Fruit fly (Drosophila melanogaster) whole organism, embryonic: ENCODE results near the gene CheB38b.

Source experiments
- Awh ChIP-seq: fragments of 200-800 bp; sonication (Bioruptor generic); IDR thresholded peaks from 2 replicates; pipeline ENCODE4, ENCODE4 v1.3.6; 2022; ENCODE audit warnings: missing biosample characterization, missing genetic modification characterization
- BtbVII ChIP-seq: fragments of 200-800 bp; sonication (Bioruptor generic); optimal IDR thresholded peaks from 3 replicates; lab custom pipeline; 2017; ENCODE audit warnings: missing biosample characterization, mild to moderate bottlenecking, missing genetic modification characterization
- CG10979 ChIP-seq: fragments of 200-800 bp; sonication (Bioruptor generic); optimal IDR thresholded peaks from 2 replicates; lab custom pipeline; 2018; ENCODE audit warnings: missing biosample characterization, mild to moderate bottlenecking, missing genetic modification characterization, moderate library complexity
- CG13287 ChIP-seq: fragments of 200-800 bp; sonication (Bioruptor generic); IDR thresholded peaks from 2 replicates; pipeline ENCODE4 v1.3.6; 2022; ENCODE audit warnings: missing biosample characterization, missing genetic modification characterization; ENCODE audit not compliant: partially characterized antibody
- CG15011 ChIP-seq: fragments of 200-800 bp; sonication (Bioruptor generic); optimal IDR thresholded peaks from 3 replicates; lab custom pipeline; 2018; ENCODE audit warnings: missing biosample characterization, mild to moderate bottlenecking, missing genetic modification characterization
- CG15514 ChIP-seq: fragments of 200-800 bp; sonication (Bioruptor generic); optimal IDR thresholded peaks from 3 replicates; lab custom pipeline; 2017; ENCODE audit warnings: missing biosample characterization, missing genetic modification characterization, mild to moderate bottlenecking, moderate library complexity, missing genetic modification reagents
- CG1647 ChIP-seq: fragments of 200-800 bp; sonication (Bioruptor generic); optimal IDR thresholded peaks from 3 replicates; lab custom pipeline; 2016; ENCODE audit warnings: missing biosample characterization, missing genetic modification characterization
- CG1792 ChIP-seq: fragments of 200-800 bp; sonication (Bioruptor generic); optimal IDR thresholded peaks from 2 replicates; lab custom pipeline; 2016; ENCODE audit warnings: missing biosample characterization, missing genetic modification characterization
- CG18011 ChIP-seq: fragments of 200-800 bp; sonication (Bioruptor generic); optimal IDR thresholded peaks from 2 replicates; lab custom pipeline; 2017; ENCODE audit warnings: missing biosample characterization, missing genetic modification characterization, mild to moderate bottlenecking, moderate library complexity, missing genotype
- CG18262 ChIP-seq: fragments of 200-800 bp; optimal IDR thresholded peaks from 3 replicates; lab custom pipeline; 2019; ENCODE audit warnings: missing biosample characterization, mild to moderate bottlenecking, missing genetic modification characterization, moderate library complexity
- CG2199 ChIP-seq: fragments of 200-800 bp; sonication (Bioruptor generic); IDR thresholded peaks from 3 replicates; pipeline ENCODE4 v1.3.6; 2022; ENCODE audit warnings: missing biosample characterization, missing genetic modification characterization
- CG31441 ChIP-seq: fragments of 200-800 bp; sonication (Bioruptor generic); IDR thresholded peaks from 2 replicates; pipeline ENCODE4 v1.3.6; 2022; ENCODE audit warnings: missing biosample characterization, missing genetic modification characterization
- CG3163 ChIP-seq: fragments of 200-800 bp; sonication (Bioruptor generic); optimal IDR thresholded peaks from 3 replicates; lab custom pipeline; 2016; ENCODE audit warnings: missing biosample characterization, missing genetic modification characterization
- CG32532 ChIP-seq: fragments of 200-800 bp; sonication (Bioruptor generic); IDR thresholded peaks from 2 replicates; pipeline ENCODE4 v1.3.6; 2022; ENCODE audit warnings: missing biosample characterization, missing genetic modification characterization
- CG4360 ChIP-seq: fragments of 200-800 bp; sonication (Bioruptor generic); IDR thresholded peaks from 2 replicates; pipeline ENCODE4 v1.3.6; 2022; ENCODE audit warnings: missing biosample characterization, missing genetic modification characterization
- CG6791 ChIP-seq: fragments of 200-800 bp; sonication (Bioruptor generic); IDR thresholded peaks from 3 replicates; pipeline ENCODE4 v1.3.6; 2022; ENCODE audit warnings: missing biosample characterization, missing genetic modification characterization; ENCODE audit not compliant: partially characterized antibody
- CG8388 ChIP-seq: fragments of 200-800 bp; sonication (Bioruptor generic); optimal IDR thresholded peaks from 2 replicates; lab custom pipeline; 2019; ENCODE audit warnings: missing biosample characterization, mild to moderate bottlenecking, missing genetic modification characterization, moderate library complexity
- CG9797 ChIP-seq: fragments of 200-800 bp; sonication (Bioruptor generic); optimal IDR thresholded peaks from 3 replicates; lab custom pipeline; 2018; ENCODE audit warnings: missing biosample characterization, mild to moderate bottlenecking, missing genetic modification characterization
- CTCF ChIP-seq: fragments of 200-800 bp; sonication (Bioruptor generic); optimal IDR thresholded peaks from 2 replicates; lab custom pipeline; 2017; ENCODE audit warnings: missing biosample characterization, mild to moderate bottlenecking, missing genetic modification characterization, moderate library complexity
- CrebB ChIP-seq: fragments of 200-800 bp; sonication (Bioruptor generic); optimal IDR thresholded peaks from 3 replicates; lab custom pipeline; 2018; ENCODE audit warnings: missing biosample characterization, mild to moderate bottlenecking, missing genetic modification characterization
- D19A ChIP-seq: fragments of 200-800 bp; optimal IDR thresholded peaks from 3 replicates; lab custom pipeline; 2019; ENCODE audit warnings: missing biosample characterization, mild to moderate bottlenecking, missing genetic modification characterization, moderate library complexity
- Dll ChIP-seq: fragments of 200-800 bp; sonication (Bioruptor generic); IDR thresholded peaks from 4 replicates; pipeline ENCODE4 v1.3.6; 2022; ENCODE audit warnings: missing biosample characterization, missing genetic modification characterization; ENCODE audit not compliant: partially characterized antibody
- ERR ChIP-seq: fragments of 200-800 bp; sonication (Bioruptor generic); optimal IDR thresholded peaks from 2 replicates; lab custom pipeline; 2016; ENCODE audit warnings: missing biosample characterization, missing genetic modification characterization
- Ets65A ChIP-seq: fragments of 200-800 bp; sonication (Bioruptor generic); peaks from one replicate; lab custom pipeline; 2016; ENCODE audit warnings: missing biosample characterization, missing genetic modification characterization
- HmgD ChIP-seq: fragments of 200-800 bp; sonication (Bioruptor generic); optimal IDR thresholded peaks from 3 replicates; lab custom pipeline; 2016; ENCODE audit warnings: missing biosample characterization, missing genetic modification characterization
- Jarid2 ChIP-seq: fragments of 200-800 bp; sonication (Bioruptor generic); optimal IDR thresholded peaks from 3 replicates; lab custom pipeline; 2017; ENCODE audit warnings: mild to moderate bottlenecking, missing biosample characterization, missing genetic modification reagents, missing genetic modification characterization
- Nf-YC ChIP-seq: fragments of 200-800 bp; optimal IDR thresholded peaks from 3 replicates; lab custom pipeline; 2019; ENCODE audit warnings: missing biosample characterization, mild to moderate bottlenecking, missing genetic modification characterization, moderate library complexity
- Tbp ChIP-seq: fragments of >200 bp; optimal IDR thresholded peaks from 2 replicates; lab custom pipeline; 2018; ENCODE audit warnings: missing biosample characterization, missing genetic modification characterization
- ac ChIP-seq: fragments of 200-800 bp; sonication (Bioruptor generic); optimal IDR thresholded peaks from 3 replicates; lab custom pipeline; 2017; ENCODE audit warnings: missing biosample characterization, mild to moderate bottlenecking, missing genetic modification characterization
- bigmax ChIP-seq: fragments of 200-800 bp; sonication (Bioruptor generic); optimal IDR thresholded peaks from 2 replicates; lab custom pipeline; 2018; ENCODE audit warnings: missing biosample characterization, mild to moderate bottlenecking, missing genetic modification characterization
- cato ChIP-seq: fragments of 200-800 bp; sonication (Bioruptor generic); optimal IDR thresholded peaks from 2 replicates; lab custom pipeline; 2016; ENCODE audit warnings: missing biosample characterization, missing genetic modification characterization, borderline replicate concordance
- chinmo ChIP-seq: fragments of 200-800 bp; sonication (Bioruptor generic); IDR thresholded peaks from 4 replicates; pipeline ENCODE4 v1.3.6; 2022; ENCODE audit warnings: missing biosample characterization, missing genetic modification characterization; ENCODE audit not compliant: partially characterized antibody
- danr ChIP-seq: fragments of 200-800 bp; sonication (Bioruptor generic); IDR thresholded peaks from 2 replicates; pipeline ENCODE4 v1.3.6; 2022; ENCODE audit warnings: missing biosample characterization, missing genetic modification characterization
- dati ChIP-seq: fragments of 200-800 bp; sonication (Bioruptor generic); IDR thresholded peaks from 2 replicates; pipeline ENCODE4 v1.3.6; 2022; ENCODE audit warnings: missing biosample characterization, missing genetic modification characterization
- eve ChIP-seq, 2 experiments: fragments of >200 bp; optimal IDR thresholded peaks; 2 replicates each; lab custom pipeline; 2017; ENCODE audit warnings: missing biosample characterization in 2 of 2, missing genetic modification characterization in 2 of 2
- gro ChIP-seq: fragments of 200-800 bp; sonication (Bioruptor generic); optimal IDR thresholded peaks from 2 replicates; lab custom pipeline; 2016; ENCODE audit warnings: missing biosample characterization, missing genetic modification characterization
- lab ChIP-seq: fragments of 200-800 bp; sonication (Bioruptor generic); optimal IDR thresholded peaks from 3 replicates; lab custom pipeline; 2017; ENCODE audit warnings: missing biosample characterization, missing genetic modification characterization, mild to moderate bottlenecking, moderate library complexity, missing genetic modification reagents
- nerfin-2 ChIP-seq: fragments of 200-800 bp; sonication (Bioruptor generic); IDR thresholded peaks from 2 replicates; pipeline ENCODE4 v1.3.6; 2022; ENCODE audit warnings: missing biosample characterization, missing genetic modification characterization; ENCODE audit not compliant: partially characterized antibody
- odd ChIP-seq: fragments of 200-800 bp; sonication (Bioruptor generic); optimal IDR thresholded peaks from 2 replicates; lab custom pipeline; 2017; ENCODE audit warnings: missing biosample characterization, mild to moderate bottlenecking, missing genetic modification characterization
- org-1 ChIP-seq: fragments of 200-800 bp; sonication (Bioruptor generic); optimal IDR thresholded peaks from 2 replicates; lab custom pipeline; 2017; ENCODE audit warnings: missing biosample characterization, missing genetic modification characterization
- pb ChIP-seq: fragments of 200-800 bp; sonication (Bioruptor generic); optimal IDR thresholded peaks from 3 replicates; lab custom pipeline; 2016; ENCODE audit warnings: missing biosample characterization, missing genetic modification characterization
- row ChIP-seq: fragments of 200-800 bp; sonication (Bioruptor generic); IDR thresholded peaks from 3 replicates; pipeline ENCODE4 v1.3.6; 2022; ENCODE audit warnings: missing biosample characterization, missing genetic modification characterization
- sim ChIP-seq: fragments of 200-800 bp; sonication (Bioruptor generic); IDR thresholded peaks from 2 replicates; pipeline ENCODE4 v1.3.6; 2022; ENCODE audit warnings: missing biosample characterization, missing genetic modification characterization
- slbo ChIP-seq: fragments of 200-800 bp; sonication (Bioruptor generic); IDR thresholded peaks from 2 replicates; pipeline ENCODE4 v1.3.6; 2022; ENCODE audit warnings: missing biosample characterization, missing genetic modification characterization
- sna ChIP-seq: fragments of 200-800 bp; sonication (Bioruptor generic); IDR thresholded peaks from 2 replicates; pipeline ENCODE4 v1.3.6; 2022; ENCODE audit warnings: missing biosample characterization, missing genetic modification characterization; ENCODE audit not compliant: partially characterized antibody
- sr ChIP-seq: fragments of 200-800 bp; sonication (Bioruptor generic); IDR thresholded peaks from 3 replicates; pipeline ENCODE4 v1.3.6; 2022; ENCODE audit warnings: missing biosample characterization, missing genetic modification characterization
- toy ChIP-seq: fragments of 200-800 bp; sonication (Bioruptor generic); IDR thresholded peaks from 2 replicates; pipeline ENCODE4 v1.3.6; 2022; ENCODE audit warnings: missing biosample characterization, missing genetic modification characterization
- vnd ChIP-seq: fragments of 200-800 bp; sonication (Bioruptor generic); IDR thresholded peaks from 3 replicates; pipeline ENCODE4 v1.3.6; 2022; ENCODE audit warnings: missing biosample characterization, missing genetic modification characterization; ENCODE audit not compliant: partially characterized antibody
- zen2 ChIP-seq: fragments of 200-800 bp; sonication (Bioruptor generic); IDR thresholded peaks from 3 replicates; pipeline ENCODE4 v1.3.6; 2022; ENCODE audit warnings: missing biosample characterization, missing genetic modification characterization; ENCODE audit not compliant: partially characterized antibody
- zf30C ChIP-seq: fragments of 200-800 bp; sonication (Bioruptor generic); optimal IDR thresholded peaks from 3 replicates; lab custom pipeline; 2018; ENCODE audit warnings: missing biosample characterization, mild to moderate bottlenecking, missing genetic modification characterization

CheB38b gene

dm6 chr2L:20835501-20835900 lies 18.4 kb upstream of the CheB38b start, which contains the start of gene Oseg5 (continued):
- TF ChIP-seq danr (GFP tag; lab: Robert Waterston, UW), result no peak
- TF ChIP-seq CTCF (GFP tag; lab: Kevin White, UChicago), result peak; percentile 78
- no peak for TF ChIP-seq odd (GFP tag; lab: Kevin White, UChicago)
- TF ChIP-seq CG1792 (GFP tag; lab: Kevin White, UChicago), result no peak
- TF ChIP-seq CG2199, result 0 out of 3 replicates have a peak, but pooled peaks have one; percentile 51
- TF ChIP-seq Ets65A, result no peak
- no peak for TF ChIP-seq Awh (GFP tag; lab: Robert Waterston, UW)
- TF ChIP-seq Tbp (GFP tag; lab: Kevin White, UChicago), result no peak
- no peak for TF ChIP-seq Dll (GFP tag; lab: Robert Waterston, UW)
- no peak for TF ChIP-seq CG31441 (GFP tag; lab: Robert Waterston, UW)

- TF ChIP-seq ac (GFP tag; lab: Kevin White, UChicago), result no peak
- peak; percentile 31 for TF ChIP-seq Nf-YC (tag; lab: Kevin White, UChicago)
- no peak for TF ChIP-seq CG6791 (GFP tag; lab: Robert Waterston, UW)
- no peak for TF ChIP-seq row (GFP tag; lab: Robert Waterston, UW)
- peak in 1 of 2 experiments; percentile 59 for TF ChIP-seq eve (GFP tag; optimal IDR thresholded peaks at IDR 0.05; lab: Kevin White, UChicago)
- peak; percentile 16 for TF ChIP-seq lab (GFP tag; lab: Kevin White, UChicago)
- TF ChIP-seq CG8388 (GFP tag; lab: Kevin White, UChicago), result no peak
- no peak for TF ChIP-seq sna (GFP tag; lab: Robert Waterston, UW)
- no peak for TF ChIP-seq CG18262 (tag; lab: Kevin White, UChicago)
- no peak for TF ChIP-seq vnd (GFP tag; lab: Robert Waterston, UW)
- no peak for TF ChIP-seq zf30C (GFP tag; lab: Kevin White, UChicago)
- no peak for TF ChIP-seq sim (GFP tag; lab: Robert Waterston, UW)
- peak; percentile 96 for TF ChIP-seq CG3163
- no peak for TF ChIP-seq slbo (GFP tag; lab: Robert Waterston, UW)
- no peak for TF ChIP-seq nerfin-2 (GFP tag; lab: Robert Waterston, UW)
- TF ChIP-seq toy (GFP tag; lab: Robert Waterston, UW), result no peak
- peak; percentile 94; the same call in 2 of the 4 replicates for TF ChIP-seq chinmo (GFP tag; lab: Robert Waterston, UW)
- no peak for TF ChIP-seq org-1 (GFP tag; lab: Kevin White, UChicago)
- TF ChIP-seq BtbVII, result peak; percentile 11
- TF ChIP-seq Jarid2 (GFP tag; lab: Kevin White, UChicago), result peak; percentile 51
- TF ChIP-seq CG18011 (GFP tag; lab: Kevin White, UChicago), result no peak
- no peak for TF ChIP-seq HmgD (GFP tag; lab: Kevin White, UChicago)
- TF ChIP-seq ERR (GFP tag; lab: Kevin White, UChicago), result no peak
- TF ChIP-seq CrebB (tag; lab: Kevin White, UChicago), result no peak
- TF ChIP-seq CG10979 (tag; lab: Kevin White, UChicago), result no peak
- peak; percentile 47 for TF ChIP-seq gro
- no peak for TF ChIP-seq sr (GFP tag; lab: Robert Waterston, UW)
- TF ChIP-seq CG32532 (GFP tag; lab: Robert Waterston, UW), result peak; percentile 23; the same call in 1 of the 2 replicates
- TF ChIP-seq cato (GFP tag; lab: Kevin White, UChicago), result no peak
- peak; percentile 5 for TF ChIP-seq bigmax
- TF ChIP-seq dati, result no peak
- TF ChIP-seq CG4360 (GFP tag; lab: Robert Waterston, UW), result no peak
- TF ChIP-seq CG15011 (GFP tag; lab: Kevin White, UChicago), result no peak
- peak; percentile 30; the same call in 1 of the 3 replicates for TF ChIP-seq zen2 (GFP tag; lab: Robert Waterston, UW)
- TF ChIP-seq CG9797, result no peak
- TF ChIP-seq D19A (tag; lab: Kevin White, UChicago), result peak; percentile 81
- TF ChIP-seq pb (GFP tag; lab: Kevin White, UChicago), result no peak
- peak; percentile 11 for TF ChIP-seq CG15514 (GFP tag; lab: Kevin White, UChicago)
- peak; percentile 53; the same call in 1 of the 2 replicates for TF ChIP-seq CG13287 (GFP tag; lab: Robert Waterston, UW)
- no peak for TF ChIP-seq CG1647 (GFP tag; lab: Kevin White, UChicago)
Measured at dm6 chr2L:20831060-20831459, 14.0 kb upstream of the CheB38b start, which contains the start of gene CG31674. CG31674 (plus strand) TSS chr2L:20831262.
